Worm (Caenorhabditis elegans) whole organism, L4 larva: ENCODE measurements around the gene B0507.4.

Source experiments
- D1046.2 ChIP-seq: fragments of 200-800 bp; sonication (Bioruptor generic); IDR thresholded peaks from 2 replicates; pipeline ENCODE4 v1.3.6; 2022; ENCODE audit warnings: missing genetic modification characterization, missing compliant biosample characterization
- T20F7.1 ChIP-seq: fragments of 200-800 bp; sonication (Bioruptor generic); optimal IDR thresholded peaks from 2 replicates; lab custom pipeline; 2018; ENCODE audit warnings: mild to moderate bottlenecking, missing genetic modification characterization, missing compliant biosample characterization
- Y48G9A.11 ChIP-seq: fragments of 200-800 bp; sonication (Bioruptor generic); IDR thresholded peaks from 2 replicates; pipeline ENCODE4 v1.3.6; 2022; ENCODE audit warnings: missing genetic modification reagents, missing genetic modification characterization, missing compliant biosample characterization
- Y75B8A.6 ChIP-seq: fragments of 200-800 bp; sonication (Bioruptor generic); IDR thresholded peaks from 2 replicates; pipeline ENCODE4 v1.3.6; 2022; ENCODE audit warnings: missing genetic modification reagents, missing genetic modification characterization, missing compliant biosample characterization
- ZK337.2 ChIP-seq: fragments of 200-800 bp; sonication (Bioruptor generic); IDR thresholded peaks from 2 replicates; pipeline ENCODE4 v1.3.6; 2022; ENCODE audit warnings: missing genetic modification reagents, missing genetic modification characterization, missing compliant biosample characterization
- ZK546.5 ChIP-seq, 2 experiments: sonication (generic microtip); optimal IDR thresholded peaks; 2 replicates each; lab custom pipeline; 2017; ENCODE audit warnings: missing biosample characterization in 2 of 2, missing genetic modification characterization in 2 of 2
- aly-2 ChIP-seq: sonication (generic microtip); optimal IDR thresholded peaks from 2 replicates; lab custom pipeline; 2018; ENCODE audit warnings: missing biosample characterization, missing genetic modification characterization
- ama-1 ChIP-seq: fragments of 150-350 bp; optimal IDR thresholded peaks from 2 replicates; lab custom pipeline; 2014; ENCODE audit warnings: inconsistent platforms, mixed read lengths
- attf-4 ChIP-seq: sonication (generic microtip); optimal IDR thresholded peaks from 3 replicates; lab custom pipeline; 2017; ENCODE audit warnings: missing biosample characterization, missing genetic modification characterization
- ceh-20 ChIP-seq: fragments of 200-800 bp; sonication (Bioruptor generic); IDR thresholded peaks from 2 replicates; pipeline ENCODE4 v1.3.6; 2022; ENCODE audit warnings: missing genetic modification reagents, missing genetic modification characterization, missing compliant biosample characterization
- ces-1 ChIP-seq: fragments of 150-350 bp; sonication (generic microtip); optimal IDR thresholded peaks from 4 replicates; lab custom pipeline; 2014; ENCODE audit warnings: missing biosample characterization, missing genetic modification reagents, missing genetic modification characterization
- daf-12 ChIP-seq: fragments of 150-350 bp; optimal IDR thresholded peaks from 2 replicates; lab custom pipeline; 2014; ENCODE audit warnings: missing biosample characterization, missing genetic modification reagents, missing genetic modification characterization
- daf-16 ChIP-seq, 3 experiments: sonication (generic microtip); optimal IDR thresholded peaks; 2 replicates each; lab custom pipeline; 2016 to 2017; ENCODE audit warnings: missing genetic modification characterization in 3 of 3, missing genetic modification reagents in 3 of 3, mild to moderate bottlenecking in 2 of 3, missing compliant biosample characterization in 2 of 3, missing biosample characterization in 1 of 3, moderate library complexity in 1 of 3
- dmd-6 ChIP-seq: fragments of 200-800 bp; sonication (Bioruptor generic); IDR thresholded peaks from 2 replicates; pipeline ENCODE4 v1.3.6; 2022; ENCODE audit warnings: missing genetic modification reagents, missing genetic modification characterization, missing compliant biosample characterization
- dve-1 ChIP-seq: sonication (generic microtip); optimal IDR thresholded peaks from 2 replicates; lab custom pipeline; 2017; ENCODE audit warnings: antibody characterized with exemption, mild to moderate bottlenecking, missing genetic modification characterization, missing compliant biosample characterization; ENCODE audit not compliant: insufficient read depth
- egl-27 ChIP-seq: sonication (generic microtip); optimal IDR thresholded peaks from 3 replicates; lab custom pipeline; 2017; ENCODE audit warnings: missing biosample characterization, missing genetic modification reagents, missing genetic modification characterization
- fos-1 ChIP-seq: fragments of 150-350 bp; optimal IDR thresholded peaks from 2 replicates; lab custom pipeline; 2014; ENCODE audit warnings: missing biosample characterization, missing genetic modification characterization
- hlh-11 ChIP-seq: fragments of 200-800 bp; sonication (Bioruptor generic); optimal IDR thresholded peaks from 2 replicates; lab custom pipeline; 2018; ENCODE audit warnings: mild to moderate bottlenecking, missing genetic modification characterization, missing compliant biosample characterization
- hlh-30 ChIP-seq: sonication (generic microtip); optimal IDR thresholded peaks from 2 replicates; lab custom pipeline; 2017; ENCODE audit warnings: antibody characterized with exemption, mild to moderate bottlenecking, missing genetic modification characterization, missing compliant biosample characterization; ENCODE audit not compliant: insufficient read depth
- hmg-1.1 ChIP-seq: fragments of 200-800 bp; sonication (Bioruptor generic); IDR thresholded peaks from 2 replicates; pipeline ENCODE4 v1.3.6; 2022; ENCODE audit warnings: missing genetic modification reagents, missing genetic modification characterization, missing compliant biosample characterization
- madf-9 ChIP-seq: fragments of 200-800 bp; sonication (Bioruptor generic); conservative IDR thresholded peaks from 2 replicates; pipeline ENCODE4 v1.3.6; 2022; ENCODE audit warnings: missing genetic modification reagents, missing genetic modification characterization, missing compliant biosample characterization
- mep-1 ChIP-seq: fragments of 150-350 bp; sonication (generic microtip); optimal IDR thresholded peaks from 3 replicates; lab custom pipeline; 2014; ENCODE audit warnings: missing biosample characterization, missing genetic modification characterization
- mxl-3 ChIP-seq: fragments of 200-800 bp; sonication (Bioruptor generic); optimal IDR thresholded peaks from 2 replicates; lab custom pipeline; 2018; ENCODE audit warnings: mild to moderate bottlenecking, missing genetic modification characterization, missing compliant biosample characterization
- nhr-11 ChIP-seq: fragments of 150-350 bp; optimal IDR thresholded peaks from 2 replicates; lab custom pipeline; 2014; ENCODE audit warnings: missing biosample characterization, missing genetic modification characterization
- nhr-28 ChIP-seq: fragments of 150-350 bp; optimal IDR thresholded peaks from 2 replicates; lab custom pipeline; 2014; ENCODE audit warnings: missing biosample characterization, missing genetic modification characterization
- nhr-48 ChIP-seq: sonication (generic microtip); optimal IDR thresholded peaks from 2 replicates; lab custom pipeline; 2016; ENCODE audit warnings: mild to moderate bottlenecking, missing genetic modification characterization, missing compliant biosample characterization
- nhr-76 ChIP-seq: fragments of 150-350 bp; optimal IDR thresholded peaks from 2 replicates; lab custom pipeline; 2014; ENCODE audit warnings: missing biosample characterization, missing genetic modification characterization
- pqm-1 ChIP-seq: sonication (generic microtip); optimal IDR thresholded peaks from 2 replicates; lab custom pipeline; 2017; ENCODE audit warnings: missing biosample characterization, missing genetic modification characterization
- rbr-2 ChIP-seq: sonication (generic microtip); optimal IDR thresholded peaks from 2 replicates; lab custom pipeline; 2016; ENCODE audit warnings: missing genotype, missing genetic modification characterization, missing compliant biosample characterization
- sdz-12 ChIP-seq: fragments of 200-800 bp; sonication (Bioruptor generic); optimal IDR thresholded peaks from 2 replicates; lab custom pipeline; 2018; ENCODE audit warnings: mild to moderate bottlenecking, missing genetic modification characterization, missing compliant biosample characterization
- snpc-1.2 ChIP-seq: fragments of 200-800 bp; sonication (Bioruptor generic); IDR thresholded peaks from 2 replicates; pipeline ENCODE4 v1.3.6; 2022; ENCODE audit warnings: missing genetic modification reagents, missing genetic modification characterization, missing compliant biosample characterization
- tag-97 ChIP-seq: fragments of 200-800 bp; sonication (Bioruptor generic); IDR thresholded peaks from 2 replicates; pipeline ENCODE4 v1.3.6; 2022; ENCODE audit warnings: missing genetic modification characterization, missing compliant biosample characterization
- unc-39 ChIP-seq: sonication (generic microtip); optimal IDR thresholded peaks from 2 replicates; lab custom pipeline; 2017; ENCODE audit warnings: missing biosample characterization, missing genetic modification characterization
- unc-62 ChIP-seq, 3 experiments: fragments of 150-350 bp in 1 of 3; sonication (generic microtip); optimal IDR thresholded peaks in 2 of 3; peaks in 1 of 3; 1 replicate in 1 of 3; 2 replicates in 2 of 3; lab custom pipeline; 2014 to 2017; ENCODE audit warnings: missing biosample characterization in 3 of 3, missing genetic modification characterization in 3 of 3, missing genetic modification reagents in 3 of 3, missing genotype in 1 of 3
- zfp-2 ChIP-seq: sonication (generic microtip); optimal IDR thresholded peaks from 2 replicates; lab custom pipeline; 2016; ENCODE audit warnings: mild to moderate bottlenecking, missing genetic modification characterization, missing compliant biosample characterization
- zfp-3 ChIP-seq: fragments of 200-800 bp; sonication (Bioruptor generic); conservative IDR thresholded peaks from 2 replicates; pipeline ENCODE4 v1.3.6; 2022; ENCODE audit warnings: missing genetic modification reagents, missing genetic modification characterization, missing compliant biosample characterization
- ztf-11 ChIP-seq: fragments of 150-350 bp; optimal IDR thresholded peaks from 2 replicates; lab custom pipeline; 2014; ENCODE audit warnings: missing biosample characterization, missing genetic modification characterization
- ztf-7 ChIP-seq: fragments of 150-350 bp; optimal IDR thresholded peaks from 2 replicates; lab custom pipeline; 2014; ENCODE audit warnings: missing biosample characterization, missing genetic modification characterization

B0507.4 gene

DNA sequence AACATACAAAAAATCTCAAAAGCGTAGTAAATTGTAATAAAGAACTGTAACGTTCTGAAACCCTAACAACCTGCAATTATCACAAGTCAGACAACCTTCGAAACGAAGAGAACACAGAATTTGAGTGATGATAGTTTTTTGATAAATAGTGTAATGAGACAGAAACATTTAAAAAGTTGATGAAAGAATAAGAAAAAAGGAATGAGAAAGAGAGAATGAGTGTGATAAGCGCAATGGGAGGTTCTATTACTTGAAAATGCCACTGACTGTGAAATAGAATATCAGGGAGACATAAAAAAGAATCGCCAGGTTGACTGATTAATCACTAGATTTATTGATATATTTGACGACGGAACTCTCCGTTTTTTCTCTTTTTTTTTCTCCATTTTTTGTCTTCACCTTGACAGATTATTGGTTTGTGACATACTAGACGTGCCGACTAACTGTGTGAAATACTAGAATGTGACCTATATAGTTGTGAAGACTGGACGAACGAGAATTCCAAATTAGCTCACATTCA, 44.6 kb downstream of the B0507.4 start (continued):
- TF ChIP-seq ztf-11 (tag; lab: Kevin White, UChicago) (no peak), ztf-7 (tag; lab: Kevin White, UChicago) (no peak), zfp-3 (GFP tag; lab: Robert Waterston, UW) (no peak), ama-1 (lab: Kevin White, UChicago) (no peak), daf-16 (GFP tag; optimal IDR thresholded peaks at IDR 0.05; lab: Kevin White, UChicago) (no peak), daf-16 (tag; optimal IDR thresholded peaks at IDR 0.05; lab: Kevin White, UChicago) (no peak), aly-2 (tag; lab: Kevin White, UChicago) (no peak), rbr-2 (no peak), madf-9 (GFP tag; lab: Robert Waterston, UW) (no peak), pqm-1 (tag; lab: Kevin White, UChicago) (peak; percentile 44), ZK546.5 (tag; optimal IDR thresholded peaks at IDR 0.05; lab: Kevin White, UChicago) (no peak), dve-1 (tag; lab: Kevin White, UChicago) (no peak), nhr-76 (no peak), D1046.2 (no peak), mxl-3 (GFP tag; lab: Kevin White, UChicago) (no peak), attf-4 (no peak), ces-1 (GFP tag; lab: Kevin White, UChicago) (no peak), sdz-12 (no peak), egl-27 (tag; lab: Kevin White, UChicago) (no peak), Y48G9A.11 (GFP tag; lab: Robert Waterston, UW) (no peak), unc-39 (tag; lab: Kevin White, UChicago) (no peak), zfp-2 (tag; lab: Kevin White, UChicago) (no peak), hlh-11 (tag; lab: Kevin White, UChicago) (no peak), nhr-48 (tag; lab: Kevin White, UChicago) (no peak), tag-97 (GFP tag; lab: Robert Waterston, UW) (no peak), daf-12 (tag; lab: Kevin White, UChicago) (no peak)

DNA sequence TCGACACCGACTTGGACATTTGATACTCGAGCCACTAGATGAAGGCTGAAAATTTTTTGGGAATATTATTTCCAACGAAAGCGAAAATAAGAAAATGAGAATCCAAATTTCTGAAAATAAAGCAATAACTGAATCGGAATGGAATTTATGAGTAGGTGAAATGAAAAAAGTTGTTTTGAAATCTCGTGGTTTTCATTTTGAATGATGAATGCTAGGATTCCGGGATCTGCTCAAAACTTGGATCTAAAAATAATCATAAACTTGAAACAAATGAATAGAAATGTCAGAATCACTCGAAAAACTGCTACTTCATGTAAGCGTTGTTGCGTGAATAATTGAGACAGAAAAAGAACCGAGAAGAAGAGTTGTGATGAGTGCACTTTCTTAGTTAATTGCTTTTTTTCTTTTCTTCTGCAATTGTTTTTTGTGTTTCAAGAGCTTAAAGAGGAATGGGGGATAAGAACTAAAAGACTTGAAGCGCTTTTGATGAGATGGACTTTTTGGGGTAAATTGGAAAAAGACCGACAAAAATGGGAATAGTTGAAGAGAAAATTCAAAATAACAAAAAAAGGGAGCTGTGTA, 46.3 kb downstream of the B0507.4 start, which contains the start of gene magu-2:
Gene magu-2, minus strand, starts transcription at position 51 of the 582 bp plus-strand sequence.
- no peak for TF ChIP-seq hlh-30 (tag; lab: Kevin White, UChicago)
- TF ChIP-seq unc-62 (GFP tag; optimal IDR thresholded peaks at IDR 0.05 in 1 of 2; lab: Kevin White, UChicago) = peak in 1 of 2 experiments; percentile 63
- no peak for TF ChIP-seq unc-62 (tag; optimal IDR thresholded peaks at IDR 0.05; lab: Kevin White, UChicago)

DNA sequence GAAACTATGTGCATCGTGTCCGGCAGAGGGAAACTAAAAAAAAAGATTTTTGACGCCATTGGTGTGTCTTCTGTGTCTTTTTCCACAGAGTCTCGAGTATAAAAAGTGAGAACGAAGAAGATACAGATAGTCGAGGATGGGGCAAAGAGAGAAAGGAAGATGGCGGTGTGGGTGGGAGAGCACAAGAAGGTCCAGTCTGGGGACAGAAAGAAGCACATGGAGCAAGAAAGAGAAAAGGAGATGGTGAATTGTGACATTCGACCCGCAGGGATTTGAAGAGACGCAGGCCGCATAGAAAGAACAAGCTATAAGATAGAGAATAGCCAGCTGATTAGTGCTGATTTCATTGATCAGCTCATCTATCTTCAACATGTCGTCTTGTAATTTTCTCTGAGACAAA, 47.5 kb downstream of the B0507.4 start:
- TF ChIP-seq ZK337.2 (GFP tag; lab: Robert Waterston, UW) (0 out of 2 replicates have a peak, but pooled peaks have one; percentile 65), mep-1 (tag; lab: Kevin White, UChicago) (peak; percentile 11), Y75B8A.6 (GFP tag; lab: Robert Waterston, UW) (no peak), snpc-1.2 (GFP tag; lab: Robert Waterston, UW) (no peak), D1046.2 (0 out of 2 replicates have a peak, but pooled peaks have one; percentile 22), dmd-6 (GFP tag; lab: Robert Waterston, UW) (0 out of 2 replicates have a peak, but pooled peaks have one; percentile 14), nhr-28 (tag; lab: Kevin White, UChicago) (peak; percentile 42), hlh-11 (tag; lab: Kevin White, UChicago) (peak; percentile 70), hlh-30 (tag; lab: Kevin White, UChicago) (peak; percentile 56), T20F7.1 (GFP tag; lab: Kevin White, UChicago) (no peak), hmg-1.1 (peak; percentile 56), unc-39 (tag; lab: Kevin White, UChicago) (no peak), ceh-20 (GFP tag; lab: Robert Waterston, UW) (no peak), nhr-11 (tag; lab: Kevin White, UChicago) (peak; percentile 3), fos-1 (tag; lab: Kevin White, UChicago) (no peak)
